Fruit fly (Drosophila melanogaster) whole organism, embryonic: Measurements from ENCODE around the gene CG5715.

Experiments used
- Adf1 ChIP-seq: fragments of 200-800 bp; sonication (Bioruptor generic); IDR thresholded peaks from 2 replicates; pipeline ENCODE4 v1.3.6; 2022; ENCODE audit warnings: missing biosample characterization, missing genetic modification characterization
- Atf3 ChIP-seq: fragments of 200-800 bp; sonication (Bioruptor generic); optimal IDR thresholded peaks from 3 replicates; lab custom pipeline; 2016; ENCODE audit warnings: missing biosample characterization, missing genetic modification characterization
- BtbVII ChIP-seq: fragments of 200-800 bp; sonication (Bioruptor generic); optimal IDR thresholded peaks from 3 replicates; lab custom pipeline; 2017; ENCODE audit warnings: missing biosample characterization, mild to moderate bottlenecking, missing genetic modification characterization
- C15 ChIP-seq: fragments of 200-800 bp; sonication (Bioruptor generic); IDR thresholded peaks from 3 replicates; pipeline ENCODE4 v1.3.6; 2022; ENCODE audit warnings: missing biosample characterization, missing genetic modification characterization
- CG10209 ChIP-seq: fragments of 200-800 bp; sonication (Bioruptor generic); optimal IDR thresholded peaks from 3 replicates; lab custom pipeline; 2017; ENCODE audit warnings: missing biosample characterization, mild to moderate bottlenecking, missing genetic modification characterization, missing genetic modification reagents
- CG10267 ChIP-seq: fragments of 200-800 bp; sonication (Bioruptor generic); optimal IDR thresholded peaks from 2 replicates; lab custom pipeline; 2018; ENCODE audit warnings: missing biosample characterization, mild to moderate bottlenecking, missing genetic modification characterization, moderate library complexity
- CG13424 ChIP-seq: fragments of 200-800 bp; sonication (Bioruptor generic); optimal IDR thresholded peaks from 2 replicates; lab custom pipeline; 2019; ENCODE audit warnings: missing biosample characterization, mild to moderate bottlenecking, missing genetic modification characterization, moderate library complexity
- CG13624 ChIP-seq: fragments of 200-800 bp; sonication (Bioruptor generic); optimal IDR thresholded peaks from 2 replicates; lab custom pipeline; 2016; ENCODE audit warnings: missing biosample characterization, missing genetic modification characterization
- CG13894 ChIP-seq: fragments of 200-800 bp; sonication (Bioruptor generic); optimal IDR thresholded peaks from 3 replicates; lab custom pipeline; 2018; ENCODE audit warnings: missing biosample characterization, mild to moderate bottlenecking, missing genetic modification characterization, moderate library complexity
- CG14050 ChIP-seq: fragments of 200-800 bp; sonication (Bioruptor generic); IDR thresholded peaks from 3 replicates; pipeline ENCODE4 v1.3.6; 2022; ENCODE audit warnings: missing biosample characterization, missing genetic modification characterization
- CG1529 ChIP-seq: fragments of 200-800 bp; sonication (Bioruptor generic); optimal IDR thresholded peaks from 3 replicates; lab custom pipeline; 2018; ENCODE audit warnings: missing biosample characterization, missing genetic modification characterization
- CG15514 ChIP-seq: fragments of 200-800 bp; sonication (Bioruptor generic); optimal IDR thresholded peaks from 3 replicates; lab custom pipeline; 2017; ENCODE audit warnings: missing biosample characterization, missing genetic modification characterization, mild to moderate bottlenecking, moderate library complexity, missing genetic modification reagents
- CG17802 ChIP-seq: fragments of 200-800 bp; sonication (Bioruptor generic); optimal IDR thresholded peaks from 2 replicates; lab custom pipeline; 2018; ENCODE audit warnings: missing biosample characterization, mild to moderate bottlenecking, missing genetic modification characterization, moderate library complexity
- CG18262 ChIP-seq: fragments of 200-800 bp; optimal IDR thresholded peaks from 3 replicates; lab custom pipeline; 2019; ENCODE audit warnings: missing biosample characterization, mild to moderate bottlenecking, missing genetic modification characterization, moderate library complexity
- CG2202 ChIP-seq: fragments of 200-800 bp; sonication (Bioruptor generic); optimal IDR thresholded peaks from 2 replicates; lab custom pipeline; 2018; ENCODE audit warnings: missing biosample characterization, mild to moderate bottlenecking, missing genetic modification characterization
- CG32767 ChIP-seq: fragments of 200-800 bp; sonication (Bioruptor generic); IDR thresholded peaks from 2 replicates; pipeline ENCODE4 v1.3.6; 2022; ENCODE audit warnings: missing biosample characterization, missing genetic modification characterization
- CG3847 ChIP-seq: fragments of 200-800 bp; sonication (Bioruptor generic); IDR thresholded peaks from 2 replicates; pipeline ENCODE4 v1.3.6; 2022; ENCODE audit warnings: missing biosample characterization, missing genetic modification characterization
- CG6683 ChIP-seq: fragments of 200-800 bp; sonication (Bioruptor generic); optimal IDR thresholded peaks from 2 replicates; lab custom pipeline; 2017; ENCODE audit warnings: missing biosample characterization, mild to moderate bottlenecking, missing genetic modification characterization, missing genetic modification reagents
- CG7372 ChIP-seq: fragments of 200-800 bp; sonication (Bioruptor generic); IDR thresholded peaks from 2 replicates; pipeline ENCODE4 v1.3.6; 2022; ENCODE audit warnings: missing biosample characterization, missing genetic modification characterization
- CG7928 ChIP-seq: fragments of 200-800 bp; sonication (Bioruptor generic); optimal IDR thresholded peaks from 2 replicates; lab custom pipeline; 2017; ENCODE audit warnings: missing biosample characterization, mild to moderate bottlenecking, missing genetic modification characterization
- CG9817 ChIP-seq: fragments of 200-800 bp; sonication (Bioruptor generic); optimal IDR thresholded peaks from 2 replicates; lab custom pipeline; 2018; ENCODE audit warnings: missing biosample characterization, mild to moderate bottlenecking, missing genetic modification characterization, moderate library complexity
- Dbx ChIP-seq: fragments of 200-800 bp; sonication (Bioruptor generic); IDR thresholded peaks from 3 replicates; pipeline ENCODE4 v1.3.6; 2022; ENCODE audit warnings: missing biosample characterization, missing genetic modification characterization
- Dip3 ChIP-seq: fragments of 200-800 bp; sonication (Bioruptor generic); optimal IDR thresholded peaks from 3 replicates; lab custom pipeline; 2016; ENCODE audit warnings: missing biosample characterization, missing genetic modification characterization
- HHEX ChIP-seq: fragments of 200-800 bp; sonication (Bioruptor generic); optimal IDR thresholded peaks from 3 replicates; lab custom pipeline; 2017; ENCODE audit warnings: missing biosample characterization, mild to moderate bottlenecking, missing genetic modification characterization, missing genetic modification reagents
- Jarid2 ChIP-seq: fragments of 200-800 bp; sonication (Bioruptor generic); optimal IDR thresholded peaks from 3 replicates; lab custom pipeline; 2017; ENCODE audit warnings: mild to moderate bottlenecking, missing biosample characterization, missing genetic modification reagents, missing genetic modification characterization
- MTF-1 ChIP-seq: fragments of 200-800 bp; sonication (Bioruptor generic); optimal IDR thresholded peaks from 2 replicates; lab custom pipeline; 2018; ENCODE audit warnings: missing biosample characterization, mild to moderate bottlenecking, missing genetic modification characterization, borderline replicate concordance
- NfI ChIP-seq: fragments of 200-800 bp; sonication (Bioruptor generic); optimal IDR thresholded peaks from 3 replicates; lab custom pipeline; 2018; ENCODE audit warnings: missing biosample characterization, mild to moderate bottlenecking, missing genetic modification characterization, moderate library complexity
- Oli ChIP-seq: fragments of 200-800 bp; sonication (Bioruptor generic); optimal IDR thresholded peaks from 2 replicates; lab custom pipeline; 2018; ENCODE audit warnings: missing biosample characterization, mild to moderate bottlenecking, missing genetic modification characterization, moderate library complexity
- Sin3A ChIP-seq: fragments of >200 bp; optimal IDR thresholded peaks from 2 replicates; lab custom pipeline; 2018
- Ssrp ChIP-seq: fragments of 200-800 bp; sonication (Bioruptor generic); optimal IDR thresholded peaks from 2 replicates; lab custom pipeline; 2018; ENCODE audit warnings: missing biosample characterization, mild to moderate bottlenecking, missing genetic modification characterization, moderate library complexity
- Tbp ChIP-seq: fragments of >200 bp; optimal IDR thresholded peaks from 2 replicates; lab custom pipeline; 2018; ENCODE audit warnings: missing biosample characterization, missing genetic modification characterization
- ac ChIP-seq: fragments of 200-800 bp; sonication (Bioruptor generic); optimal IDR thresholded peaks from 3 replicates; lab custom pipeline; 2017; ENCODE audit warnings: missing biosample characterization, mild to moderate bottlenecking, missing genetic modification characterization
- ato ChIP-seq: fragments of 200-800 bp; sonication (Bioruptor generic); IDR thresholded peaks from 2 replicates; pipeline ENCODE4 v1.3.6; 2022; ENCODE audit warnings: missing biosample characterization, missing genetic modification characterization; ENCODE audit not compliant: partially characterized antibody
- bab2 ChIP-seq: fragments of 200-800 bp; sonication (Bioruptor generic); optimal IDR thresholded peaks from 2 replicates; lab custom pipeline; 2016; ENCODE audit warnings: missing biosample characterization, missing genetic modification characterization
- bowl ChIP-seq: fragments of 200-800 bp; sonication (Bioruptor generic); IDR thresholded peaks from 2 replicates; pipeline ENCODE4 v1.3.6; 2022; ENCODE audit warnings: missing biosample characterization, missing genetic modification characterization
- cwo ChIP-seq: fragments of 200-800 bp; sonication (Bioruptor generic); optimal IDR thresholded peaks from 3 replicates; lab custom pipeline; 2017; ENCODE audit warnings: missing biosample characterization, missing genetic modification characterization, mild to moderate bottlenecking, moderate library complexity, missing genetic modification reagents
- dysf ChIP-seq: fragments of 200-800 bp; sonication (Bioruptor generic); IDR thresholded peaks from 3 replicates; pipeline ENCODE4 v1.3.6; 2022; ENCODE audit warnings: missing biosample characterization, missing genetic modification characterization
- en ChIP-seq: fragments of 200-800 bp; sonication (Bioruptor generic); optimal IDR thresholded peaks from 2 replicates; lab custom pipeline; 2016; ENCODE audit warnings: missing biosample characterization, missing genetic modification characterization
- grau ChIP-seq: fragments of 200-800 bp; optimal IDR thresholded peaks from 3 replicates; lab custom pipeline; 2019; ENCODE audit warnings: missing biosample characterization, mild to moderate bottlenecking, missing genetic modification characterization, moderate library complexity
- hth ChIP-seq: fragments of >200 bp; optimal IDR thresholded peaks from 2 replicates; lab custom pipeline; 2017; ENCODE audit warnings: inconsistent platforms
- inv ChIP-seq: fragments of 200-800 bp; sonication (Bioruptor generic); IDR thresholded peaks from 2 replicates; pipeline ENCODE4 v1.3.6; 2022; ENCODE audit warnings: missing biosample characterization, missing genetic modification characterization; ENCODE audit not compliant: partially characterized antibody
- lbe ChIP-seq: fragments of 200-800 bp; sonication (Bioruptor generic); optimal IDR thresholded peaks from 2 replicates; lab custom pipeline; 2016; ENCODE audit warnings: missing biosample characterization, mild to moderate bottlenecking, missing genetic modification characterization
- mam ChIP-seq: fragments of 200-800 bp; sonication (Bioruptor generic); optimal IDR thresholded peaks from 3 replicates; lab custom pipeline; 2016; ENCODE audit warnings: missing biosample characterization, missing genetic modification characterization
- p53 ChIP-seq: fragments of 200-800 bp; sonication (Bioruptor generic); optimal IDR thresholded peaks from 2 replicates; lab custom pipeline; 2016; ENCODE audit warnings: missing biosample characterization, missing genetic modification characterization
- row ChIP-seq: fragments of 200-800 bp; sonication (Bioruptor generic); IDR thresholded peaks from 3 replicates; pipeline ENCODE4 v1.3.6; 2022; ENCODE audit warnings: missing biosample characterization, missing genetic modification characterization
- salm ChIP-seq: fragments of 200-800 bp; sonication (Bioruptor generic); optimal IDR thresholded peaks from 2 replicates; lab custom pipeline; 2018; ENCODE audit warnings: missing biosample characterization, mild to moderate bottlenecking, missing genetic modification characterization
- sqz ChIP-seq: fragments of 200-800 bp; sonication (Bioruptor generic); optimal IDR thresholded peaks from 3 replicates; lab custom pipeline; 2018; ENCODE audit warnings: missing biosample characterization, mild to moderate bottlenecking, missing genetic modification characterization
- tap ChIP-seq: fragments of 200-800 bp; optimal IDR thresholded peaks from 3 replicates; lab custom pipeline; 2019; ENCODE audit warnings: missing biosample characterization, mild to moderate bottlenecking, missing genetic modification characterization, moderate library complexity
- ttk ChIP-seq: fragments of 200-800 bp; sonication (Bioruptor generic); IDR thresholded peaks from 2 replicates; pipeline ENCODE4 v2.1.2; 2022; ENCODE audit warnings: missing biosample characterization, missing genetic modification characterization
- zen2 ChIP-seq: fragments of 200-800 bp; sonication (Bioruptor generic); IDR thresholded peaks from 3 replicates; pipeline ENCODE4 v1.3.6; 2022; ENCODE audit warnings: missing biosample characterization, missing genetic modification characterization; ENCODE audit not compliant: partially characterized antibody

Gene CG5715

dm6 chr3R:24333182-24333808 lies 39.1 kb upstream of the CG5715 start, which contains the start of the genes Rrp5 and Dis3 (continued):
- TF ChIP-seq Ssrp (tag; lab: Kevin White, UChicago) (no peak), Dip3 (GFP tag; lab: Kevin White, UChicago) (peak; percentile 45), CG7928 (GFP tag; lab: Kevin White, UChicago) (no peak), tap (tag; lab: Kevin White, UChicago) (no peak), MTF-1 (GFP tag; lab: Kevin White, UChicago) (no peak), inv (GFP tag; lab: Robert Waterston, UW) (no peak; the same call in 1 of the 2 replicates), CG3847 (GFP tag; lab: Robert Waterston, UW) (peak; percentile 64; the same call in 1 of the 2 replicates), cwo (peak; percentile 87), sqz (GFP tag; lab: Kevin White, UChicago) (no peak), CG32767 (GFP tag; lab: Robert Waterston, UW) (peak; percentile 31; the same call in 1 of the 2 replicates), Atf3 (GFP tag; lab: Kevin White, UChicago) (no peak), CG10209 (GFP tag; lab: Kevin White, UChicago) (no peak), CG9817 (peak; percentile 44), dysf (GFP tag; lab: Robert Waterston, UW) (peak; percentile 47; the same call in 2 of the 3 replicates), CG6683 (no peak), C15 (GFP tag; lab: Robert Waterston, UW) (no peak), bab2 (GFP tag; lab: Kevin White, UChicago) (no peak), CG1529 (GFP tag; lab: Kevin White, UChicago) (no peak), CG2202 (tag; lab: Kevin White, UChicago) (no peak), salm (tag; lab: Kevin White, UChicago) (no peak), HHEX (GFP tag; lab: Kevin White, UChicago) (no peak), en (no peak), CG7372 (GFP tag; lab: Robert Waterston, UW) (0 out of 2 replicates have a peak, but pooled peaks have one; percentile 31), hth (lab: Kevin White, UChicago) (no peak), CG17802 (tag; lab: Kevin White, UChicago) (peak; percentile 100), CG13624 (GFP tag; lab: Kevin White, UChicago) (peak; percentile 53), ttk (GFP tag; lab: Robert Waterston, UW) (peak; percentile 38; the same call in 1 of the 2 replicates), CG13424 (tag; lab: Kevin White, UChicago) (no peak), Sin3A (peak; percentile 81), Oli (tag; lab: Kevin White, UChicago) (no peak), ac (GFP tag; lab: Kevin White, UChicago) (no peak), grau (tag; lab: Kevin White, UChicago) (no peak), Adf1 (GFP tag; lab: Robert Waterston, UW) (peak; percentile 50), CG13894 (tag; lab: Kevin White, UChicago) (no peak), CG15514 (GFP tag; lab: Kevin White, UChicago) (peak; percentile 85), Tbp (GFP tag; lab: Kevin White, UChicago) (no peak), ato (GFP tag; lab: Robert Waterston, UW) (peak; percentile 7; the same call in 1 of the 2 replicates), NfI (GFP tag; lab: Kevin White, UChicago) (no peak), row (GFP tag; lab: Robert Waterston, UW) (peak; percentile 78), CG10267 (no peak), CG14050 (no peak), mam (GFP tag; lab: Kevin White, UChicago) (peak; percentile 16), zen2 (GFP tag; lab: Robert Waterston, UW) (no peak), bowl (GFP tag; lab: Robert Waterston, UW) (no peak), Dbx (peak; percentile 59; the same call in 1 of the 3 replicates), p53 (GFP tag; lab: Kevin White, UChicago) (peak; percentile 65), CG18262 (no peak), BtbVII (no peak), lbe (no peak), Jarid2 (GFP tag; lab: Kevin White, UChicago) (no peak)
